Fruit fly (Drosophila melanogaster) whole organism, embryonic: ENCODE results near the gene ng4.

Experiments used
- Adf1 ChIP-seq: fragments of 200-800 bp; sonication (Bioruptor generic); IDR thresholded peaks from 2 replicates; pipeline ENCODE4 v1.3.6; 2022; ENCODE audit warnings: missing biosample characterization, missing genetic modification characterization
- Awh ChIP-seq: fragments of 200-800 bp; sonication (Bioruptor generic); IDR thresholded peaks from 2 replicates; pipeline ENCODE4, ENCODE4 v1.3.6; 2022; ENCODE audit warnings: missing biosample characterization, missing genetic modification characterization
- CG10209 ChIP-seq: fragments of 200-800 bp; sonication (Bioruptor generic); optimal IDR thresholded peaks from 3 replicates; lab custom pipeline; 2017; ENCODE audit warnings: missing biosample characterization, mild to moderate bottlenecking, missing genetic modification characterization, missing genetic modification reagents
- CG10462 ChIP-seq: fragments of 200-800 bp; sonication (Bioruptor generic); optimal IDR thresholded peaks from 2 replicates; lab custom pipeline; 2016; ENCODE audit warnings: missing biosample characterization, missing genetic modification characterization
- CG11398 ChIP-seq: fragments of 200-800 bp; sonication (Bioruptor generic); optimal IDR thresholded peaks from 2 replicates; lab custom pipeline; 2016; ENCODE audit warnings: missing biosample characterization, missing genetic modification characterization
- CG1233 ChIP-seq: fragments of 200-800 bp; sonication (Bioruptor generic); optimal IDR thresholded peaks from 4 replicates; lab custom pipeline; 2018; ENCODE audit warnings: missing biosample characterization, mild to moderate bottlenecking, missing genetic modification characterization
- CG12391 ChIP-seq: fragments of 200-800 bp; sonication (Bioruptor generic); optimal IDR thresholded peaks from 3 replicates; lab custom pipeline; 2018; ENCODE audit warnings: missing biosample characterization, mild to moderate bottlenecking, missing genetic modification characterization, moderate library complexity
- CG12659 ChIP-seq: fragments of 200-800 bp; sonication (Bioruptor generic); optimal IDR thresholded peaks from 3 replicates; lab custom pipeline; 2017; ENCODE audit warnings: mild to moderate bottlenecking, missing biosample characterization, missing genetic modification reagents, missing genetic modification characterization
- CG15479 ChIP-seq: fragments of 200-800 bp; sonication (Bioruptor generic); optimal IDR thresholded peaks from 3 replicates; lab custom pipeline; 2019; ENCODE audit warnings: missing biosample characterization, mild to moderate bottlenecking, missing genetic modification characterization, moderate library complexity
- CG17385 ChIP-seq: fragments of 200-800 bp; sonication (Bioruptor generic); optimal IDR thresholded peaks from 3 replicates; lab custom pipeline; 2018; ENCODE audit warnings: missing biosample characterization, mild to moderate bottlenecking, missing genetic modification characterization
- CG17912 ChIP-seq: fragments of 200-800 bp; sonication (Bioruptor generic); optimal IDR thresholded peaks from 2 replicates; lab custom pipeline; 2018; ENCODE audit warnings: missing biosample characterization, mild to moderate bottlenecking, missing genetic modification characterization
- CG2120 ChIP-seq: fragments of 200-800 bp; sonication (Bioruptor generic); optimal IDR thresholded peaks from 3 replicates; lab custom pipeline; 2016; ENCODE audit warnings: missing biosample characterization, missing genetic modification characterization
- CG2202 ChIP-seq: fragments of 200-800 bp; sonication (Bioruptor generic); optimal IDR thresholded peaks from 2 replicates; lab custom pipeline; 2018; ENCODE audit warnings: missing biosample characterization, mild to moderate bottlenecking, missing genetic modification characterization
- CG2712 ChIP-seq: fragments of 200-800 bp; optimal IDR thresholded peaks from 3 replicates; lab custom pipeline; 2019; ENCODE audit warnings: missing biosample characterization, mild to moderate bottlenecking, missing genetic modification characterization, moderate library complexity
- CG32532 ChIP-seq: fragments of 200-800 bp; sonication (Bioruptor generic); IDR thresholded peaks from 2 replicates; pipeline ENCODE4 v1.3.6; 2022; ENCODE audit warnings: missing biosample characterization, missing genetic modification characterization
- CG33557 ChIP-seq: fragments of 200-800 bp; sonication (Bioruptor generic); optimal IDR thresholded peaks from 2 replicates; lab custom pipeline; 2019; ENCODE audit warnings: missing biosample characterization, mild to moderate bottlenecking, missing genetic modification characterization, moderate library complexity
- CG6683 ChIP-seq: fragments of 200-800 bp; sonication (Bioruptor generic); optimal IDR thresholded peaks from 2 replicates; lab custom pipeline; 2017; ENCODE audit warnings: missing biosample characterization, mild to moderate bottlenecking, missing genetic modification characterization, missing genetic modification reagents
- CG6765 ChIP-seq: fragments of 200-800 bp; sonication (Bioruptor generic); optimal IDR thresholded peaks from 3 replicates; lab custom pipeline; 2017; ENCODE audit warnings: missing biosample characterization, mild to moderate bottlenecking, missing genetic modification characterization
- CG9932 ChIP-seq: fragments of 200-800 bp; sonication (Bioruptor generic); IDR thresholded peaks from 2 replicates; pipeline ENCODE4 v1.3.6; 2022; ENCODE audit warnings: missing biosample characterization, missing genetic modification characterization
- Dfd ChIP-seq, 2 experiments: fragments of >200 bp; optimal IDR thresholded peaks; 2 replicates each; lab custom pipeline; 2017; ENCODE audit warnings: missing biosample characterization in 2 of 2, missing genetic modification characterization in 2 of 2
- H15 ChIP-seq: fragments of 200-800 bp; sonication (Bioruptor generic); IDR thresholded peaks from 3 replicates; pipeline ENCODE4 v1.3.6; 2022; ENCODE audit warnings: missing biosample characterization, missing genetic modification characterization
- H2.0 ChIP-seq: fragments of 200-800 bp; sonication (Bioruptor generic); IDR thresholded peaks from 2 replicates; pipeline ENCODE4 v1.3.6; 2022; ENCODE audit warnings: missing biosample characterization, missing genetic modification characterization
- Hand ChIP-seq: fragments of 200-800 bp; sonication (Bioruptor generic); optimal IDR thresholded peaks from 2 replicates; lab custom pipeline; 2017; ENCODE audit warnings: mild to moderate bottlenecking, missing biosample characterization, missing genetic modification reagents, missing genetic modification characterization
- Hr3 ChIP-seq: fragments of 200-800 bp; sonication (Bioruptor generic); optimal IDR thresholded peaks from 3 replicates; lab custom pipeline; 2016; ENCODE audit warnings: missing biosample characterization, missing genetic modification characterization
- Ptx1 ChIP-seq: fragments of 200-800 bp; sonication (Bioruptor generic); IDR thresholded peaks from 2 replicates; pipeline ENCODE4 v1.3.6; 2022; ENCODE audit warnings: missing biosample characterization, missing genetic modification characterization
- Trl ChIP-seq, 3 experiments: fragments of >200 bp in 2 of 3; fragments of 200-800 bp in 1 of 3; sonication (Bioruptor generic) in 1 of 3; optimal IDR thresholded peaks; 2 replicates in 1 of 3; 3 replicates in 2 of 3; lab custom pipeline; 2016 to 2017; ENCODE audit warnings: missing biosample characterization in 1 of 3, missing genetic modification characterization in 1 of 3
- Xbp1 ChIP-seq: fragments of 200-800 bp; sonication (Bioruptor generic); optimal IDR thresholded peaks from 3 replicates; lab custom pipeline; 2016; ENCODE audit warnings: missing biosample characterization, mild to moderate bottlenecking, missing genetic modification characterization
- abd-A ChIP-seq: fragments of 200-800 bp; sonication (Bioruptor generic); optimal IDR thresholded peaks from 3 replicates; lab custom pipeline; 2019; ENCODE audit warnings: missing biosample characterization, mild to moderate bottlenecking, missing genetic modification characterization, moderate library complexity
- ash1 ChIP-seq: fragments of 200-800 bp; sonication (Bioruptor generic); optimal IDR thresholded peaks from 2 replicates; lab custom pipeline; 2018; ENCODE audit warnings: missing biosample characterization, mild to moderate bottlenecking, missing genetic modification characterization
- bowl ChIP-seq: fragments of 200-800 bp; sonication (Bioruptor generic); IDR thresholded peaks from 2 replicates; pipeline ENCODE4 v1.3.6; 2022; ENCODE audit warnings: missing biosample characterization, missing genetic modification characterization
- chm ChIP-seq: fragments of 200-800 bp; sonication (Bioruptor generic); IDR thresholded peaks from 2 replicates; pipeline ENCODE4 v1.3.6; 2022; ENCODE audit warnings: missing biosample characterization, missing genetic modification characterization
- crc ChIP-seq: fragments of 200-800 bp; sonication (Bioruptor generic); optimal IDR thresholded peaks from 2 replicates; lab custom pipeline; 2016; ENCODE audit warnings: missing biosample characterization, missing genetic modification characterization
- danr ChIP-seq: fragments of 200-800 bp; sonication (Bioruptor generic); IDR thresholded peaks from 2 replicates; pipeline ENCODE4 v1.3.6; 2022; ENCODE audit warnings: missing biosample characterization, missing genetic modification characterization
- dysf ChIP-seq: fragments of 200-800 bp; sonication (Bioruptor generic); IDR thresholded peaks from 3 replicates; pipeline ENCODE4 v1.3.6; 2022; ENCODE audit warnings: missing biosample characterization, missing genetic modification characterization
- emc ChIP-seq: fragments of 200-800 bp; sonication (Bioruptor generic); optimal IDR thresholded peaks from 2 replicates; lab custom pipeline; 2016; ENCODE audit warnings: missing biosample characterization, missing genetic modification characterization
- klu ChIP-seq: fragments of 200-800 bp; sonication (Bioruptor generic); IDR thresholded peaks from 2 replicates; pipeline ENCODE4 v1.3.6; 2022; ENCODE audit warnings: missing biosample characterization, missing genetic modification characterization
- kni ChIP-seq: fragments of 200-800 bp; sonication (Bioruptor generic); optimal IDR thresholded peaks from 3 replicates; lab custom pipeline; 2017; ENCODE audit warnings: mild to moderate bottlenecking, missing biosample characterization, missing genetic modification reagents, missing genetic modification characterization
- mam ChIP-seq: fragments of 200-800 bp; sonication (Bioruptor generic); optimal IDR thresholded peaks from 3 replicates; lab custom pipeline; 2016; ENCODE audit warnings: missing biosample characterization, missing genetic modification characterization
- mld ChIP-seq: fragments of 200-800 bp; sonication (Bioruptor generic); IDR thresholded peaks from 3 replicates; pipeline ENCODE4 v1.3.6; 2022; ENCODE audit warnings: missing biosample characterization, missing genetic modification characterization; ENCODE audit not compliant: partially characterized antibody
- nau ChIP-seq: fragments of 200-800 bp; sonication (Bioruptor generic); optimal IDR thresholded peaks from 3 replicates; lab custom pipeline; 2017; ENCODE audit warnings: missing biosample characterization, mild to moderate bottlenecking, missing genetic modification characterization, missing genetic modification reagents
- pan ChIP-seq, 4 experiments: fragments of >200 bp in 3 of 4; fragments of 200-800 bp in 1 of 4; sonication (Bioruptor generic) in 1 of 4; optimal IDR thresholded peaks in 3 of 4; IDR thresholded peaks in 1 of 4; 2 replicates each; pipeline versions ENCODE4 v1.3.6 to Lab custom; 2017 to 2022; ENCODE audit warnings: missing biosample characterization in 2 of 4, missing genetic modification characterization in 2 of 4, mixed read lengths in 1 of 4
- pho ChIP-seq: fragments of 200-800 bp; sonication (Bioruptor generic); optimal IDR thresholded peaks from 2 replicates; lab custom pipeline; 2016; ENCODE audit warnings: missing biosample characterization, missing genetic modification characterization
- pzg ChIP-seq: fragments of 200-800 bp; sonication (Bioruptor generic); optimal IDR thresholded peaks from 3 replicates; lab custom pipeline; 2018; ENCODE audit warnings: missing biosample characterization, mild to moderate bottlenecking, missing genetic modification characterization, moderate library complexity
- repo ChIP-seq: fragments of 200-800 bp; sonication (Bioruptor generic); optimal IDR thresholded peaks from 2 replicates; lab custom pipeline; 2016; ENCODE audit warnings: missing biosample characterization, missing genetic modification characterization
- seq ChIP-seq: fragments of 200-800 bp; sonication (Bioruptor generic); IDR thresholded peaks from 2 replicates; pipeline ENCODE4 v1.3.6; 2022; ENCODE audit warnings: missing biosample characterization, missing genetic modification characterization
- sim ChIP-seq: fragments of 200-800 bp; sonication (Bioruptor generic); IDR thresholded peaks from 2 replicates; pipeline ENCODE4 v1.3.6; 2022; ENCODE audit warnings: missing biosample characterization, missing genetic modification characterization
- slp2 ChIP-seq: fragments of 200-800 bp; sonication (Bioruptor generic); optimal IDR thresholded peaks from 2 replicates; lab custom pipeline; 2016; ENCODE audit warnings: missing biosample characterization, missing genetic modification characterization

Gene ng4

DNA sequence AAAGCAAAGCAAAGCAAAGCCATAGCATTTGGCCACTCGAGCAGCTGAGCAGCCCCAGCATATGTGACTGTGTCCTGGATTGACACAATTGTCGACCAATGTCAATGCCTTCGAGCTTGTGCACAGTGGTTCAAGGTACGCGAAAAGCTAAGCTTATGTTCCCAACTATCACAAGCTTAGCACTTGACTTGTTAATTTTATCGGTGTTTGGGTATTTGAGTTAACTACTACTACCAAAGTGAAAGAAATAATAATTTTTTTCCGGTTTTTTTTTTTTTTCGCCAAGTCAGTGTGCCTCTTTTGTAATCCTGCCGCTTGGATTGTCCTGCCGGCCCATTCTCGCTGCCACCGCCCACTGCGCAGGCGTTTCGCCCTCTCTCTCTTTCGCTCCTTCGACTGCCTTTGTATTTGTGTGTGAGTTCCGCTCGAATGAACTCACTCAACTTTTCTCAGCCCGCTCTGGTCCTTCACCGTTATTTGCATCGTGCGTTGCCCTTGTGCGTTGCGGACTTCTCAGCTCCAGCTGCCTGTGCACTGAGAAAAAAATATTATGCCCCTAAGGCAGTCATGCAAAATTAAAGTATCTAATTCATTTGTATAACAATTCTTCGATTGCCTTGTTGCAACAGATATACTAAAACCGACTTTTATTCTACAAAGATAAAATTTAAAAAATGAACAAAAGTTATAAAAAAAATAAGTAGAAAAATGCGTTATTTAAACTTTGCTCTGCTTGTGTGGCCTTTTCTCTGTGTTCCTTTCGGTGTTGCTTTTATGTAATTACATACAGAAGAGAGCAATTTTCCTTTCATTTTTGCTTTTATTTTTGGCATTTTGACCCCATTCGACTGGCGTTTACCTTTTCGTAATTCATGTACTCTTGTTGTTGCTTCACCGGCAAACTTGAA, 37.9 kb downstream of the ng4 start (continued):
- no peak for TF ChIP-seq mld
- no peak for TF ChIP-seq CG2202 (tag; lab: Kevin White, UChicago)
- no peak for TF ChIP-seq pzg (GFP tag; lab: Kevin White, UChicago)
- peak; percentile 55 for TF ChIP-seq pho (GFP tag; lab: Kevin White, UChicago)
- TF ChIP-seq CG2712 (tag; lab: Kevin White, UChicago) = peak; percentile 22
- TF ChIP-seq abd-A (tag; lab: Kevin White, UChicago) = no peak
- peak; percentile 78 for TF ChIP-seq Awh (GFP tag; lab: Robert Waterston, UW)
- TF ChIP-seq CG15479 (GFP tag; lab: Kevin White, UChicago) = no peak
- peak; percentile 84 for TF ChIP-seq dysf (GFP tag; lab: Robert Waterston, UW)
- peak; percentile 57 for TF ChIP-seq CG6683 (GFP tag; lab: Kevin White, UChicago)
- peak; percentile 80 for TF ChIP-seq CG32532 (GFP tag; lab: Robert Waterston, UW)
- TF ChIP-seq pan (optimal IDR thresholded peaks at IDR 0.05; lab: Kevin White, UChicago) = no peak
- peak in 1 of 2 experiments; percentile 83 for TF ChIP-seq pan (GFP tag; optimal IDR thresholded peaks at IDR 0.05 in 1 of 2, IDR thresholded peaks at IDR 0.05 in 1 of 2)
- peak; percentile 58 for TF ChIP-seq Xbp1
- TF ChIP-seq danr (GFP tag; lab: Robert Waterston, UW) = peak; percentile 25; the same call in 1 of the 2 replicates
- peak; percentile 43 for TF ChIP-seq slp2 (GFP tag; lab: Kevin White, UChicago)
- peak; percentile 51 for TF ChIP-seq repo
- TF ChIP-seq CG12659 (GFP tag; lab: Kevin White, UChicago) = peak; percentile 45
- no peak for TF ChIP-seq Dfd (GFP tag; optimal IDR thresholded peaks at IDR 0.05; lab: Kevin White, UChicago)
- peak; percentile 43 for TF ChIP-seq crc (GFP tag; lab: Kevin White, UChicago)
- no peak for TF ChIP-seq CG17912 (GFP tag; lab: Kevin White, UChicago)
- TF ChIP-seq sim (GFP tag; lab: Robert Waterston, UW) = peak; percentile 45; the same call in 1 of the 2 replicates
- TF ChIP-seq CG2120 (GFP tag; lab: Kevin White, UChicago) = peak; percentile 84
- TF ChIP-seq emc = peak; percentile 47
- TF ChIP-seq CG17385 (GFP tag; lab: Kevin White, UChicago) = peak; percentile 52
- TF ChIP-seq CG11398 (GFP tag; lab: Kevin White, UChicago) = peak; percentile 52
- no peak for TF ChIP-seq CG33557 (GFP tag; lab: Kevin White, UChicago)
- TF ChIP-seq mam (GFP tag; lab: Kevin White, UChicago) = peak; percentile 71
- no peak for TF ChIP-seq CG10462 (GFP tag; lab: Kevin White, UChicago)
- TF ChIP-seq CG12391 = peak; percentile 30
- peak; percentile 68 for TF ChIP-seq CG9932
- TF ChIP-seq Hr3 (GFP tag; lab: Kevin White, UChicago) = peak; percentile 53
- TF ChIP-seq nau (GFP tag; lab: Kevin White, UChicago) = peak; percentile 33
- no peak for TF ChIP-seq ash1 (GFP tag; lab: Kevin White, UChicago)
- TF ChIP-seq kni (GFP tag; lab: Kevin White, UChicago) = no peak
- peak; percentile 43 for TF ChIP-seq CG10209 (GFP tag; lab: Kevin White, UChicago)
- peak; percentile 49 for TF ChIP-seq CG1233
- peak; percentile 76 for TF ChIP-seq seq (GFP tag; lab: Robert Waterston, UW)
- TF ChIP-seq Ptx1 (GFP tag; lab: Robert Waterston, UW) = peak; percentile 66
- TF ChIP-seq CG6765 (GFP tag; lab: Kevin White, UChicago) = peak; percentile 69
- peak; percentile 61 for TF ChIP-seq klu (GFP tag; lab: Robert Waterston, UW)
- peak; percentile 51 for TF ChIP-seq H2.0 (GFP tag; lab: Robert Waterston, UW)
- TF ChIP-seq chm = no peak; the same call in 1 of the 2 replicates
- peak; percentile 63; the same call in 1 of the 3 replicates for TF ChIP-seq H15 (GFP tag; lab: Robert Waterston, UW)
- TF ChIP-seq Trl (optimal IDR thresholded peaks at IDR 0.05; lab: Kevin White, UChicago) = peak in 1 of 2 experiments; percentile 3
- peak; percentile 81 for TF ChIP-seq Trl (GFP tag; optimal IDR thresholded peaks at IDR 0.05; lab: Kevin White, UChicago)
- TF ChIP-seq Hand (GFP tag; lab: Kevin White, UChicago) = peak; percentile 79
- 0 out of 2 replicates have a peak, but pooled peaks have one; percentile 21 for TF ChIP-seq Adf1 (GFP tag; lab: Robert Waterston, UW)
- peak; percentile 41; the same call in 1 of the 2 replicates for TF ChIP-seq bowl (GFP tag; lab: Robert Waterston, UW)
